Worm (Caenorhabditis elegans): ENCODE data around the gene T05H4.3.

Gene T05H4.3

DNA sequence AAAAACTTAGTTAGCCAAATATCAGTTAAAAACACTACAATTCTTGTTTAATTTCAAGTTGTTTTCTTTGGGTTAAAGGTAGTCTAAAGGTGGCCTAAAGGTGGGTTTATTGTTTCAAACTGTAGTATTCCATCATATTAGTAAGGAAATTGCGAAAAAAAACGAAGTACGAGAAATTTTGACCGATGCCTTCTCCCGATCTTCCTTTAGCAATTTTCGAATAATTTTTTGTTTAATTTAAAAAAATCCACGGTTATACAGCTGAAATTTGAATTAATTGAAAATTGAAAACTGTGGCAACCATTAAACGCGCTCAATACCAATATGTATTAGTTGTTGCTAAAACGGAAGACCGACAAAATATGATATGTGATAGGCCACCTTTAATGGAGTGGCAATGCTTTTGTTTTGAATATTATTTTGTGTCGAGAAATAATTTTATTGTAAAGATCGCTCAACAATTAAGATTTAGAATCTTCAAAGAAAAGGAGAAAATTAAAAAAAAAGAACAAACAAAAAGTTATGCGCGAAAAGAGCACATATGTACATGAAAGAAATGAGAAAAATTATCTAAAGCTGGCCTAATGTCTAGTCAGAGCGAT, 41.1 kb upstream of the T05H4.3 start:
- TF ChIP-seq hlh-30 (tag; optimal IDR thresholded peaks at IDR 0.05; ENCODE audit: insufficient read depth) = no peak
- no peak for TF ChIP-seq ceh-48 (tag; optimal IDR thresholded peaks at IDR 0.05)
- TF ChIP-seq rnt-1 (tag; optimal IDR thresholded peaks at IDR 0.05) = no peak
- no peak for TF ChIP-seq nhr-11 (tag; optimal IDR thresholded peaks at IDR 0.05)
- TF ChIP-seq ceh-18 (tag; optimal IDR thresholded peaks at IDR 0.05) = no peak
- no peak for TF ChIP-seq npax-4 (tag; optimal IDR thresholded peaks at IDR 0.05)
- no peak for TF ChIP-seq ttx-3 (tag; optimal IDR thresholded peaks at IDR 0.05)
- TF ChIP-seq elt-2 (tag; optimal IDR thresholded peaks at IDR 0.05) = no peak
- no peak for TF ChIP-seq zip-5 (tag; optimal IDR thresholded peaks at IDR 0.05)

DNA sequence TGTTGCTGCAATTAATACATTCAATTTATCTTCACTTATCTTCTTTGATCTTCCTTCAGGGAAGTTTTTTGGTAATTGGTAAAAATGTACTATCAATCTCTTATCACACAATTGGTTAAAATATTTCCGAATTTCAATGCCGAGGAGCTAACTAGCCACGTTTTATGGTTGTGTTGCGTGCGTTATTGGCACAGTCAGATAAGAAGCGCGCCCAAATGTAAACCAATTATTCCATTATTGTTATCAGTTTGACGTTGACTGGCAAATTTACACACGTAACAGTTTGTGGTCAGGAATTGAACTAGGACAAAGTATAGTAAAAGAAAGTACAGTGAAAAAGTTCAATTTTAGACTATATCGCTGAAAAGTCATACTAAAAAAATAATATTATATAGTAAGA, 34.5 kb upstream of the T05H4.3 start:
- TF ChIP-seq tbx-2 (tag; optimal IDR thresholded peaks at IDR 0.05) = no peak
- TF ChIP-seq Y22D7AL.16 (tag; optimal IDR thresholded peaks at IDR 0.05) = no peak
- peak; percentile 13 for TF ChIP-seq elt-2 (tag; optimal IDR thresholded peaks at IDR 0.05)
- no peak for TF ChIP-seq pax-1 (tag; optimal IDR thresholded peaks at IDR 0.05)
- TF ChIP-seq ceh-14 (tag; optimal IDR thresholded peaks at IDR 0.05) = no peak
- TF ChIP-seq che-1 (tag; optimal IDR thresholded peaks at IDR 0.05) = no peak

DNA sequence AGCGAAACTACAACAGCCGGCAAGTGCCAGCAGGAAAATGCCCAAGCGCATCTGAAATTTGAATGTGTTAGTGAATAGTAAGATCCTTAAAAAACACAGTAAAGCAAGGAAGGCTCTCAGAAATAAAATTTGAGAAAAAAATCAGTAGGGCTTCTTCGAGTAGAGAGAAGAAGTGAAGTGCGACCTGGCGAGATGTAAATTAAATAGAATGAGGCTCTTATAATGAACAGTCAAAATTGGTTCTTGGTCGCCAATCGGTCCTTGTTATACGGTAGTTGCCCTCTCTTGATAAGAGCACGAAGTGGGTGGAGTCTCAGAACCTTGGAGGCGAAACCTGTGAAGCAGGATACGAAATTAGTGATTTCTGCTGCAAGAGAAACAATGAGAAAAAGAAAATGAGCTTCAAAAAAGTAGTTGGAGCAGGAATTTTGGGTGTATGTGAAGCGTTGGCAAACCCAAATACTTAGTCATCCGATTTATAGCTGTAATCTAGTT, 33.4 kb upstream of the T05H4.3 start, which contains the start of gene bcf-1:
TSS of gene bcf-1 (minus strand) at position 51 of the 495 bp plus-strand sequence.
- TF ChIP-seq ceh-22 (tag; optimal IDR thresholded peaks at IDR 0.05) = no peak
- TF ChIP-seq ref-2 (tag; optimal IDR thresholded peaks at IDR 0.05) = no peak
- TF ChIP-seq ceh-30 (tag; optimal IDR thresholded peaks at IDR 0.05) = no peak
- no peak for TF ChIP-seq pha-2 (tag; optimal IDR thresholded peaks at IDR 0.05)
- TF ChIP-seq lin-11 (tag; optimal IDR thresholded peaks at IDR 0.05) = no peak
- no peak for TF ChIP-seq eyg-1 (tag; optimal IDR thresholded peaks at IDR 0.05)
- no peak for TF ChIP-seq madf-2 (tag; optimal IDR thresholded peaks at IDR 0.05)
- no peak for TF ChIP-seq ztf-16 (tag; optimal IDR thresholded peaks at IDR 0.05)
- TF ChIP-seq dmd-4 (tag; optimal IDR thresholded peaks at IDR 0.05; ENCODE audit: borderline replicate concordance) = no peak
- no peak for TF ChIP-seq unc-55 (GFP tag; optimal IDR thresholded peaks at IDR 0.05)
- TF ChIP-seq pax-1 (tag; optimal IDR thresholded peaks at IDR 0.05) = no peak
- no peak for TF ChIP-seq ama-1 (optimal IDR thresholded peaks at IDR 0.05)
- TF ChIP-seq ahr-1 (tag; optimal IDR thresholded peaks at IDR 0.05) = no peak
- TF ChIP-seq lim-6 (tag; optimal IDR thresholded peaks at IDR 0.05) = no peak
- no peak for TF ChIP-seq ceh-31 (tag; optimal IDR thresholded peaks at IDR 0.05)
- TF ChIP-seq nhr-232 (tag; optimal IDR thresholded peaks at IDR 0.05) = no peak
- no peak for TF ChIP-seq ceh-14 (tag; optimal IDR thresholded peaks at IDR 0.05)
- no peak for TF ChIP-seq sox-2 (GFP tag; IDR thresholded peaks at IDR 0.05)
- TF ChIP-seq pqm-1 (tag; optimal IDR thresholded peaks at IDR 0.05) = no peak

DNA sequence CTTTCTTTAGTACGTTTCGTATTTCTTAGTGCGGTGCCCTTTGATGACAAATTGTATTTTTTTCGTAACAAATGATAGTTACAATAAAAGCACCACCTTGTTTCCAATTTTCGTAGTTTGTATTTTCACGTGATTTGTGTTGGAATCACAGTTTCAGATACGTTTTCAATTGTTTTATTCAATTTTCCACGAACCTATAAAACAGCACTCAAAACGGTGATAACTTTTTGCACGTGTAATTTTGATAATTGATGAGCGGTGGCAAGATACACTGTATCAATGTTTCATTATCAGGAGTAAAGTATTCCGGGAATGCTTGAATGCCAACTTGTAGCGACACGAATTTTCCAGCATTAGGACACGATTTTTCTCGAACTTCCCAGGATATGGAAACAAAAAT, 31.0 kb upstream of the T05H4.3 start:
- TF ChIP-seq elt-2 (tag; optimal IDR thresholded peaks at IDR 0.05) (peak; percentile 24), unc-42 (tag; optimal IDR thresholded peaks at IDR 0.05) (no peak)

DNA sequence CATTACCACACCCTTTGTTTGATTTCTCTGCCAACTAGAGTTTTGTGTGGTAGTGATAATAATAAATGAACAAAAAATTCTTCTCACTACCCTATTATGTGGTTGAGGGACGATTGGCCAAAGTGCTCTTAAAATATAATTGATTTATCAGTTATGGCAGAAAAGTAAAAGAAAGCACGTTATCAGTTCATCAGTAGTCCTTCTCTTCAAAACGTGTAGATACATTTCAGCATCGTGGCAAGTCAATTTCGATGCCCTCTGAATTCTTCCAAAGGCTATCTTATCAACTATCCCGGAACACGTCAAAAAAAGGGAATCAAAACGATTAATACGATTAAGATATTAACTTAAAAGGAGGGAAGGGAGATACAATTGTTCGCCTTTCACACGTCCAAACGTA, 29.1 kb upstream of the T05H4.3 start:
- TF ChIP-seq elt-2 (tag; optimal IDR thresholded peaks at IDR 0.05) (peak; percentile 54), npax-4 (tag; optimal IDR thresholded peaks at IDR 0.05) (no peak), ceh-9 (tag; optimal IDR thresholded peaks at IDR 0.05) (no peak), ama-1 (optimal IDR thresholded peaks at IDR 0.05) (no peak), elt-4 (tag; optimal IDR thresholded peaks at IDR 0.05) (no peak), sdc-2 (tag; optimal IDR thresholded peaks at IDR 0.05) (no peak), pros-1 (tag; optimal IDR thresholded peaks at IDR 0.05) (no peak)

All from whole organism, late embryonic.